Fruit fly (Drosophila melanogaster): ENCODE data around the gene upd3.

upd3 gene

dm6 chrX:18285215-18285614, 8.2 kb downstream of the upd3 start:
- TF ChIP-seq CG32121 (GFP tag; IDR thresholded peaks at IDR 0.05) (no peak), gl (tag; optimal IDR thresholded peaks at IDR 0.05) (no peak), D1 (tag; optimal IDR thresholded peaks at IDR 0.05) (no peak), CG14655 (GFP tag; optimal IDR thresholded peaks at IDR 0.05) (no peak), CG15710 (tag; optimal IDR thresholded peaks at IDR 0.05) (no peak), Snoo (tag; optimal IDR thresholded peaks at IDR 0.05) (no peak), CG4496 (GFP tag; IDR thresholded peaks at IDR 0.05) (no peak), CG8301 (tag; optimal IDR thresholded peaks at IDR 0.05) (no peak), EcR (GFP tag; optimal IDR thresholded peaks at IDR 0.05) (no peak), rn (GFP tag; IDR thresholded peaks at IDR 0.05) (no peak), CG13204 (GFP tag; optimal IDR thresholded peaks at IDR 0.05) (no peak)

- TF ChIP-seq fd96Ca (GFP tag; IDR thresholded peaks at IDR 0.05), result no peak
- TF ChIP-seq EcR (GFP tag; optimal IDR thresholded peaks at IDR 0.05), result no peak
- no peak for TF ChIP-seq CG32121 (GFP tag; IDR thresholded peaks at IDR 0.05)
- TF ChIP-seq CG12605 (GFP tag; IDR thresholded peaks at IDR 0.05), result no peak
- TF ChIP-seq Snoo (tag; optimal IDR thresholded peaks at IDR 0.05), result no peak
- no peak for TF ChIP-seq CG4496 (GFP tag; IDR thresholded peaks at IDR 0.05)
- no peak for TF ChIP-seq Pif1B (GFP tag; optimal IDR thresholded peaks at IDR 0.05)
- no peak for TF ChIP-seq CG14655 (GFP tag; optimal IDR thresholded peaks at IDR 0.05)
- no peak for TF ChIP-seq CG13204 (GFP tag; optimal IDR thresholded peaks at IDR 0.05)
- TF ChIP-seq rn (GFP tag; IDR thresholded peaks at IDR 0.05), result no peak
- TF ChIP-seq CG10348 (GFP tag; IDR thresholded peaks at IDR 0.05), result no peak
- no peak for TF ChIP-seq CG8159 (tag; optimal IDR thresholded peaks at IDR 0.05)
Measured at dm6 chrX:18287587-18287986, 10.6 kb downstream of the upd3 start.

- TF ChIP-seq CG8159 (tag; optimal IDR thresholded peaks at IDR 0.05) (no peak), gl (tag; optimal IDR thresholded peaks at IDR 0.05) (no peak)
Measured at dm6 chrX:18288652-18289051, 11.6 kb downstream of the upd3 start.

- TF ChIP-seq CG17806 (tag; optimal IDR thresholded peaks at IDR 0.05) (peak; percentile 19), Ets98B (GFP tag; IDR thresholded peaks at IDR 0.05) (peak; percentile 86), rn (GFP tag; IDR thresholded peaks at IDR 0.05) (peak; percentile 74), D1 (tag; optimal IDR thresholded peaks at IDR 0.05) (no peak), Pif1A (GFP tag; optimal IDR thresholded peaks at IDR 0.05) (peak; percentile 84), Snoo (tag; optimal IDR thresholded peaks at IDR 0.05) (peak; percentile 92), CG14655 (GFP tag; optimal IDR thresholded peaks at IDR 0.05) (peak; percentile 52), CG4496 (GFP tag; IDR thresholded peaks at IDR 0.05) (peak; percentile 88), CG9948 (tag; optimal IDR thresholded peaks at IDR 0.05) (peak; percentile 26), Pif1B (GFP tag; optimal IDR thresholded peaks at IDR 0.05) (peak; percentile 84), CG12605 (GFP tag; IDR thresholded peaks at IDR 0.05) (peak; percentile 66; the same call in 1 of the 2 replicates), CG8301 (tag; optimal IDR thresholded peaks at IDR 0.05) (peak; percentile 49), fd96Ca (GFP tag; IDR thresholded peaks at IDR 0.05) (peak; percentile 87), CG32121 (GFP tag; IDR thresholded peaks at IDR 0.05) (peak; percentile 87), CG8159 (tag; optimal IDR thresholded peaks at IDR 0.05) (peak; percentile 60), CG15710 (tag; optimal IDR thresholded peaks at IDR 0.05) (peak; percentile 54), gl (tag; optimal IDR thresholded peaks at IDR 0.05) (no peak), EcR (GFP tag; optimal IDR thresholded peaks at IDR 0.05) (no peak), CG34367 (tag; optimal IDR thresholded peaks at IDR 0.05) (peak; percentile 39), CG13204 (GFP tag; optimal IDR thresholded peaks at IDR 0.05) (no peak), CG10348 (GFP tag; IDR thresholded peaks at IDR 0.05) (0 out of 2 replicates have a peak, but pooled peaks have one; percentile 14)
Measured at dm6 chrX:18294031-18294430, 17.0 kb downstream of the upd3 start.

- TF ChIP-seq CG12605 (GFP tag; IDR thresholded peaks at IDR 0.05) (no peak), gl (tag; optimal IDR thresholded peaks at IDR 0.05) (no peak), CG32121 (GFP tag; IDR thresholded peaks at IDR 0.05) (no peak), CG13204 (GFP tag; optimal IDR thresholded peaks at IDR 0.05) (no peak), Pif1B (GFP tag; optimal IDR thresholded peaks at IDR 0.05) (no peak), CG14655 (GFP tag; optimal IDR thresholded peaks at IDR 0.05) (no peak), CG9948 (tag; optimal IDR thresholded peaks at IDR 0.05) (no peak), CG4496 (GFP tag; IDR thresholded peaks at IDR 0.05) (no peak)
Measured at dm6 chrX:18297905-18298630, 21.0 kb downstream of the upd3 start.

dm6 chrX:18300775-18301316, 23.8 kb downstream of the upd3 start:
- TF ChIP-seq CG15710 (tag; optimal IDR thresholded peaks at IDR 0.05), result no peak
- TF ChIP-seq CG9948 (tag; optimal IDR thresholded peaks at IDR 0.05), result no peak
- no peak for TF ChIP-seq Pif1B (GFP tag; optimal IDR thresholded peaks at IDR 0.05)
- TF ChIP-seq Snoo (tag; optimal IDR thresholded peaks at IDR 0.05), result no peak
- TF ChIP-seq fd96Ca (GFP tag; IDR thresholded peaks at IDR 0.05), result no peak
- no peak for TF ChIP-seq CG4496 (GFP tag; IDR thresholded peaks at IDR 0.05)
- no peak for TF ChIP-seq EcR (GFP tag; optimal IDR thresholded peaks at IDR 0.05)
- no peak for TF ChIP-seq Ets98B (GFP tag; IDR thresholded peaks at IDR 0.05)
